Fruit fly (Drosophila melanogaster) whole organism, embryonic: ENCODE data around the gene Jon25Bi.
A peak's percentile ranks its signal among the peaks of the same experiment; 100 is the strongest.

ENCODE experiments used
- CG10209 ChIP-seq: fragments of 200-800 bp; sonication (Bioruptor generic); optimal IDR thresholded peaks from 3 replicates; lab custom pipeline; 2017; ENCODE audit warnings: missing biosample characterization, mild to moderate bottlenecking, missing genetic modification characterization, missing genetic modification reagents
- CG10267 ChIP-seq: fragments of 200-800 bp; sonication (Bioruptor generic); optimal IDR thresholded peaks from 2 replicates; lab custom pipeline; 2018; ENCODE audit warnings: missing biosample characterization, mild to moderate bottlenecking, missing genetic modification characterization, moderate library complexity
- CG10321 ChIP-seq: fragments of 200-800 bp; sonication (Bioruptor generic); IDR thresholded peaks from 2 replicates; pipeline ENCODE4 v1.3.6; 2022; ENCODE audit warnings: missing biosample characterization, missing genetic modification characterization
- CG10959 ChIP-seq: fragments of 200-800 bp; sonication (Bioruptor generic); IDR thresholded peaks from 2 replicates; pipeline ENCODE4 v1.3.6; 2022; ENCODE audit warnings: missing biosample characterization, missing genetic modification characterization
- CG12071 ChIP-seq: fragments of 200-800 bp; sonication (Bioruptor generic); optimal IDR thresholded peaks from 3 replicates; lab custom pipeline; 2018; ENCODE audit warnings: missing biosample characterization, mild to moderate bottlenecking, missing genetic modification characterization
- CG12155 ChIP-seq: fragments of 200-800 bp; sonication (Bioruptor generic); optimal IDR thresholded peaks from 3 replicates; lab custom pipeline; 2016; ENCODE audit warnings: missing biosample characterization, missing genetic modification characterization
- CG13123 ChIP-seq: fragments of 200-800 bp; sonication (Bioruptor generic); optimal IDR thresholded peaks from 2 replicates; lab custom pipeline; 2016; ENCODE audit warnings: missing biosample characterization, missing genetic modification characterization
- CG13894 ChIP-seq: fragments of 200-800 bp; sonication (Bioruptor generic); optimal IDR thresholded peaks from 3 replicates; lab custom pipeline; 2018; ENCODE audit warnings: missing biosample characterization, mild to moderate bottlenecking, missing genetic modification characterization, moderate library complexity
- CG14965 ChIP-seq: fragments of 200-800 bp; sonication (Bioruptor generic); optimal IDR thresholded peaks from 2 replicates; lab custom pipeline; 2016; ENCODE audit warnings: missing biosample characterization, missing genetic modification characterization, borderline replicate concordance
- CG15073 ChIP-seq: fragments of 200-800 bp; sonication (Bioruptor generic); optimal IDR thresholded peaks from 2 replicates; lab custom pipeline; 2016; ENCODE audit warnings: missing biosample characterization, missing genetic modification characterization
- CG1602 ChIP-seq: fragments of 200-800 bp; sonication (Bioruptor generic); optimal IDR thresholded peaks from 3 replicates; lab custom pipeline; 2016; ENCODE audit warnings: missing biosample characterization, missing genetic modification characterization
- CG17912 ChIP-seq: fragments of 200-800 bp; sonication (Bioruptor generic); optimal IDR thresholded peaks from 2 replicates; lab custom pipeline; 2018; ENCODE audit warnings: missing biosample characterization, mild to moderate bottlenecking, missing genetic modification characterization
- CG3065 ChIP-seq: fragments of 200-800 bp; sonication (Bioruptor generic); optimal IDR thresholded peaks from 2 replicates; lab custom pipeline; 2016; ENCODE audit warnings: missing biosample characterization, missing genetic modification characterization
- CG31365 ChIP-seq: fragments of 200-800 bp; sonication (Bioruptor generic); optimal IDR thresholded peaks from 2 replicates; lab custom pipeline; 2018; ENCODE audit warnings: missing biosample characterization, mild to moderate bottlenecking, missing genetic modification characterization
- CG3838 ChIP-seq: fragments of 200-800 bp; sonication (Bioruptor generic); optimal IDR thresholded peaks from 3 replicates; lab custom pipeline; 2016; ENCODE audit warnings: missing biosample characterization, missing genetic modification characterization
- CG3995 ChIP-seq: fragments of 200-800 bp; sonication (Bioruptor generic); optimal IDR thresholded peaks from 3 replicates; lab custom pipeline; 2016; ENCODE audit warnings: missing biosample characterization, missing genetic modification characterization
- CG4282 ChIP-seq: fragments of 200-800 bp; sonication (Bioruptor generic); optimal IDR thresholded peaks from 2 replicates; lab custom pipeline; 2016; ENCODE audit warnings: missing biosample characterization, missing genetic modification characterization
- CG4328 ChIP-seq: fragments of 200-800 bp; sonication (Bioruptor generic); optimal IDR thresholded peaks from 3 replicates; lab custom pipeline; 2017; ENCODE audit warnings: missing biosample characterization, missing genetic modification reagents, missing genetic modification characterization
- CG4707 ChIP-seq: fragments of 200-800 bp; sonication (Bioruptor generic); optimal IDR thresholded peaks from 2 replicates; lab custom pipeline; 2018; ENCODE audit warnings: missing biosample characterization, mild to moderate bottlenecking, missing genetic modification characterization, moderate library complexity
- CG7271 ChIP-seq: fragments of 200-800 bp; sonication (Bioruptor generic); optimal IDR thresholded peaks from 2 replicates; lab custom pipeline; 2018; ENCODE audit warnings: missing biosample characterization, mild to moderate bottlenecking, missing genetic modification characterization, moderate library complexity
- CG8388 ChIP-seq: fragments of 200-800 bp; sonication (Bioruptor generic); optimal IDR thresholded peaks from 2 replicates; lab custom pipeline; 2019; ENCODE audit warnings: missing biosample characterization, mild to moderate bottlenecking, missing genetic modification characterization, moderate library complexity
- CG8478 ChIP-seq: fragments of >200 bp; optimal IDR thresholded peaks from 2 replicates; lab custom pipeline; 2018
- CG9215 ChIP-seq: fragments of 200-800 bp; sonication (Bioruptor generic); IDR thresholded peaks from 2 replicates; pipeline ENCODE4 v1.3.6; 2022; ENCODE audit warnings: missing biosample characterization, missing genetic modification characterization
- CG9817 ChIP-seq: fragments of 200-800 bp; sonication (Bioruptor generic); optimal IDR thresholded peaks from 2 replicates; lab custom pipeline; 2018; ENCODE audit warnings: missing biosample characterization, mild to moderate bottlenecking, missing genetic modification characterization, moderate library complexity
- Doc3 ChIP-seq: fragments of 200-800 bp; sonication (Bioruptor generic); IDR thresholded peaks from 3 replicates; pipeline ENCODE4 v1.3.6; 2022; ENCODE audit warnings: missing biosample characterization, missing genetic modification characterization; ENCODE audit not compliant: partially characterized antibody
- MBD-R2 ChIP-seq: fragments of 200-800 bp; sonication (Bioruptor generic); IDR thresholded peaks from 2 replicates; pipeline ENCODE4 v1.3.6; 2022; ENCODE audit warnings: missing biosample characterization, missing genetic modification characterization
- Mad ChIP-seq: fragments of 200-800 bp; sonication (Bioruptor generic); optimal IDR thresholded peaks from 2 replicates; lab custom pipeline; 2016; ENCODE audit warnings: missing biosample characterization, missing genetic modification characterization
- NK7.1 ChIP-seq: fragments of 200-800 bp; sonication (Bioruptor generic); optimal IDR thresholded peaks from 3 replicates; lab custom pipeline; 2016; ENCODE audit warnings: missing biosample characterization, missing genetic modification characterization
- Nf-YC ChIP-seq: fragments of 200-800 bp; optimal IDR thresholded peaks from 3 replicates; lab custom pipeline; 2019; ENCODE audit warnings: missing biosample characterization, mild to moderate bottlenecking, missing genetic modification characterization, moderate library complexity
- Oaz ChIP-seq: fragments of 200-800 bp; sonication (Bioruptor generic); IDR thresholded peaks from 2 replicates; pipeline ENCODE4 v1.3.6; 2022; ENCODE audit warnings: missing biosample characterization, missing genetic modification characterization
- Stat92E ChIP-seq, 3 experiments: fragments of >200 bp in 2 of 3; fragments of 200-800 bp in 1 of 3; sonication (Bioruptor generic) in 1 of 3; optimal IDR thresholded peaks; 2 replicates each; lab custom pipeline; 2017 to 2019; ENCODE audit warnings: missing biosample characterization in 3 of 3, missing genetic modification characterization in 3 of 3, mild to moderate bottlenecking in 1 of 3, moderate library complexity in 1 of 3
- Vsx1 ChIP-seq: fragments of 200-800 bp; sonication (Bioruptor generic); optimal IDR thresholded peaks from 2 replicates; lab custom pipeline; 2017; ENCODE audit warnings: missing biosample characterization, mild to moderate bottlenecking, missing genetic modification characterization, missing genetic modification reagents
- abd-A ChIP-seq: fragments of 200-800 bp; sonication (Bioruptor generic); optimal IDR thresholded peaks from 3 replicates; lab custom pipeline; 2019; ENCODE audit warnings: missing biosample characterization, mild to moderate bottlenecking, missing genetic modification characterization, moderate library complexity
- bab2 ChIP-seq: fragments of 200-800 bp; sonication (Bioruptor generic); optimal IDR thresholded peaks from 2 replicates; lab custom pipeline; 2016; ENCODE audit warnings: missing biosample characterization, missing genetic modification characterization
- ci ChIP-seq: fragments of 200-800 bp; sonication (Bioruptor generic); IDR thresholded peaks from 3 replicates; pipeline ENCODE4 v1.3.6; 2022; ENCODE audit warnings: missing biosample characterization, missing genetic modification characterization
- dysf ChIP-seq: fragments of 200-800 bp; sonication (Bioruptor generic); IDR thresholded peaks from 3 replicates; pipeline ENCODE4 v1.3.6; 2022; ENCODE audit warnings: missing biosample characterization, missing genetic modification characterization
- fd3F ChIP-seq: fragments of 200-800 bp; sonication (Bioruptor generic); optimal IDR thresholded peaks from 2 replicates; lab custom pipeline; 2018; ENCODE audit warnings: missing biosample characterization, mild to moderate bottlenecking, missing genetic modification characterization, moderate library complexity
- ftz-f1 ChIP-seq: fragments of 200-800 bp; sonication (Bioruptor generic); optimal IDR thresholded peaks from 2 replicates; lab custom pipeline; 2016; ENCODE audit warnings: missing biosample characterization, missing genetic modification characterization
- gcm2 ChIP-seq: fragments of 200-800 bp; sonication (Bioruptor generic); optimal IDR thresholded peaks from 2 replicates; lab custom pipeline; 2016; ENCODE audit warnings: missing biosample characterization, missing genetic modification characterization
- gfzf ChIP-seq: fragments of 200-800 bp; sonication (Bioruptor generic); optimal IDR thresholded peaks from 2 replicates; lab custom pipeline; 2016; ENCODE audit warnings: missing biosample characterization, mild to moderate bottlenecking, missing genetic modification characterization, moderate library complexity
- grau ChIP-seq: fragments of 200-800 bp; optimal IDR thresholded peaks from 3 replicates; lab custom pipeline; 2019; ENCODE audit warnings: missing biosample characterization, mild to moderate bottlenecking, missing genetic modification characterization, moderate library complexity
- grn ChIP-seq: fragments of 200-800 bp; sonication (Bioruptor generic); optimal IDR thresholded peaks from 3 replicates; lab custom pipeline; 2017; ENCODE audit warnings: missing biosample characterization, missing genetic modification characterization
- her ChIP-seq: fragments of 200-800 bp; sonication (Bioruptor generic); optimal IDR thresholded peaks from 2 replicates; lab custom pipeline; 2016; ENCODE audit warnings: missing biosample characterization, missing genetic modification characterization
- jing ChIP-seq: fragments of 200-800 bp; sonication (Bioruptor generic); optimal IDR thresholded peaks from 2 replicates; lab custom pipeline; 2018; ENCODE audit warnings: missing biosample characterization, mild to moderate bottlenecking, missing genetic modification characterization
- mam ChIP-seq: fragments of 200-800 bp; sonication (Bioruptor generic); optimal IDR thresholded peaks from 3 replicates; lab custom pipeline; 2016; ENCODE audit warnings: missing biosample characterization, missing genetic modification characterization
- nerfin-2 ChIP-seq: fragments of 200-800 bp; sonication (Bioruptor generic); IDR thresholded peaks from 2 replicates; pipeline ENCODE4 v1.3.6; 2022; ENCODE audit warnings: missing biosample characterization, missing genetic modification characterization; ENCODE audit not compliant: partially characterized antibody
- rib ChIP-seq: fragments of 200-800 bp; sonication (Bioruptor generic); IDR thresholded peaks from 2 replicates; pipeline ENCODE4 v1.3.6; 2022; ENCODE audit warnings: missing biosample characterization, missing genetic modification characterization
- row ChIP-seq: fragments of 200-800 bp; sonication (Bioruptor generic); IDR thresholded peaks from 3 replicates; pipeline ENCODE4 v1.3.6; 2022; ENCODE audit warnings: missing biosample characterization, missing genetic modification characterization
- sug ChIP-seq: fragments of 200-800 bp; optimal IDR thresholded peaks from 2 replicates; lab custom pipeline; 2019; ENCODE audit warnings: missing biosample characterization, mild to moderate bottlenecking, missing genetic modification characterization, moderate library complexity
- vfl ChIP-seq: fragments of 200-800 bp; sonication (Bioruptor generic); optimal IDR thresholded peaks from 2 replicates; lab custom pipeline; 2016; ENCODE audit warnings: missing biosample characterization, missing genetic modification characterization
- yki ChIP-seq: fragments of >200 bp; optimal IDR thresholded peaks from 3 replicates; lab custom pipeline; 2018
- zf30C ChIP-seq: fragments of 200-800 bp; sonication (Bioruptor generic); optimal IDR thresholded peaks from 3 replicates; lab custom pipeline; 2018; ENCODE audit warnings: missing biosample characterization, mild to moderate bottlenecking, missing genetic modification characterization

Jon25Bi gene

dm6 chr2L:4915715-4916153 lies 39.2 kb downstream of the Jon25Bi start (continued):
- TF ChIP-seq CG4328 (GFP tag; lab: Kevin White, UChicago) (no peak), NK7.1 (GFP tag; lab: Kevin White, UChicago) (no peak), CG14965 (GFP tag; lab: Kevin White, UChicago) (no peak), CG4282 (GFP tag; lab: Kevin White, UChicago) (no peak), CG9215 (no peak), Oaz (GFP tag; lab: Robert Waterston, UW) (no peak), Nf-YC (no peak), Mad (GFP tag; lab: Kevin White, UChicago) (no peak), CG3065 (GFP tag; lab: Kevin White, UChicago) (no peak), dysf (GFP tag; lab: Robert Waterston, UW) (peak; percentile 36; the same call in 1 of the 3 replicates), her (no peak), fd3F (GFP tag; lab: Kevin White, UChicago) (no peak), CG13123 (GFP tag; lab: Kevin White, UChicago) (no peak), CG3838 (GFP tag; lab: Kevin White, UChicago) (no peak), CG10267 (tag; lab: Kevin White, UChicago) (peak; percentile 36), Stat92E (GFP tag; optimal IDR thresholded peaks at IDR 0.05; lab: Kevin White, UChicago) (no peak), Doc3 (no peak), mam (GFP tag; lab: Kevin White, UChicago) (no peak), CG17912 (GFP tag; lab: Kevin White, UChicago) (no peak), CG10959 (GFP tag; lab: Robert Waterston, UW) (no peak), CG1602 (no peak), CG3995 (GFP tag; lab: Kevin White, UChicago) (no peak), yki (lab: Kevin White, UChicago) (no peak), nerfin-2 (GFP tag; lab: Robert Waterston, UW) (no peak), CG12071 (GFP tag; lab: Kevin White, UChicago) (no peak), ci (GFP tag; lab: Robert Waterston, UW) (0 out of 3 replicates have a peak, but pooled peaks have one; percentile 40), CG7271 (no peak), grn (GFP tag; lab: Kevin White, UChicago) (no peak), CG10209 (peak; percentile 19), sug (tag; lab: Kevin White, UChicago) (no peak), grau (tag; lab: Kevin White, UChicago) (peak; percentile 23), abd-A (tag; lab: Kevin White, UChicago) (no peak), row (GFP tag; lab: Robert Waterston, UW) (peak; percentile 35; the same call in 1 of the 3 replicates), gcm2 (GFP tag; lab: Kevin White, UChicago) (no peak), gfzf (GFP tag; lab: Kevin White, UChicago) (no peak), jing (GFP tag; lab: Kevin White, UChicago) (no peak), CG31365 (tag; lab: Kevin White, UChicago) (no peak), CG8478 (lab: Kevin White, UChicago) (no peak), CG12155 (GFP tag; lab: Kevin White, UChicago) (no peak), vfl (GFP tag; lab: Kevin White, UChicago) (no peak), Vsx1 (GFP tag; lab: Kevin White, UChicago) (peak; percentile 15), rib (no peak), CG4707 (GFP tag; lab: Kevin White, UChicago) (no peak), ftz-f1 (GFP tag; lab: Kevin White, UChicago) (no peak), CG13894 (no peak), CG15073 (GFP tag; lab: Kevin White, UChicago) (no peak), zf30C (no peak), CG10321 (no peak), MBD-R2 (no peak), CG9817 (tag; lab: Kevin White, UChicago) (no peak), CG8388 (GFP tag; lab: Kevin White, UChicago) (peak; percentile 15), bab2 (GFP tag; lab: Kevin White, UChicago) (no peak)
